Worm (Caenorhabditis elegans) whole organism, young adult: Measurements from ENCODE around the gene ncx-8.
A peak's percentile ranks its signal among the peaks of the same experiment; 100 is the strongest.

ENCODE experiments used
- F22D6.2 ChIP-seq: sonication (generic microtip); optimal IDR thresholded peaks from 2 replicates; lab custom pipeline; 2016; ENCODE audit warnings: mild to moderate bottlenecking, missing genetic modification characterization, missing compliant biosample characterization
- F37B4.10 ChIP-seq: fragments of 200-800 bp; sonication (Bioruptor generic); IDR thresholded peaks from 2 replicates; pipeline ENCODE4 v1.3.6; 2022; ENCODE audit warnings: missing genetic modification characterization, missing compliant biosample characterization
- F57C9.4 ChIP-seq: sonication (generic microtip); optimal IDR thresholded peaks from 2 replicates; lab custom pipeline; 2017; ENCODE audit warnings: mild to moderate bottlenecking, missing genetic modification characterization, missing compliant biosample characterization
- K11D2.4 ChIP-seq: fragments of 200-800 bp; sonication (Bioruptor generic); IDR thresholded peaks from 2 replicates; pipeline ENCODE4 v1.3.6; 2022; ENCODE audit warnings: missing genetic modification reagents, missing genetic modification characterization, missing compliant biosample characterization
- T07F8.4 ChIP-seq: sonication (generic microtip); optimal IDR thresholded peaks from 2 replicates; lab custom pipeline; 2016; ENCODE audit warnings: mild to moderate bottlenecking, missing genetic modification characterization, moderate library complexity, missing compliant biosample characterization
- Y79H2A.3 ChIP-seq: fragments of 200-800 bp; sonication (Bioruptor generic); conservative IDR thresholded peaks from 2 replicates; pipeline ENCODE4 v1.3.6; 2022; ENCODE audit warnings: missing genetic modification reagents, missing genetic modification characterization, missing compliant biosample characterization
- ama-1 ChIP-seq, 3 experiments: fragments of 150-350 bp in 1 of 3; sonication (generic microtip) in 2 of 3; optimal IDR thresholded peaks; 2 replicates each; lab custom pipeline; 2014 to 2018; ENCODE audit warnings: missing biosample characterization in 2 of 3, missing genetic modification characterization in 2 of 3, missing genetic modification reagents in 2 of 3
- bed-2 ChIP-seq: fragments of 200-800 bp; sonication (Bioruptor generic); IDR thresholded peaks from 2 replicates; pipeline ENCODE4 v1.3.6; 2022; ENCODE audit warnings: missing genetic modification reagents, missing genetic modification characterization, missing compliant biosample characterization
- cebp-1 ChIP-seq, 2 experiments: fragments of 200-800 bp in 1 of 2; sonication (Bioruptor generic) in 1 of 2; sonication (generic microtip) in 1 of 2; IDR thresholded peaks in 1 of 2; optimal IDR thresholded peaks in 1 of 2; 2 replicates each; pipeline versions ENCODE4 v1.3.6 to Lab custom; 2017 to 2022; ENCODE audit warnings: missing compliant biosample characterization in 2 of 2, missing genetic modification characterization in 2 of 2, mild to moderate bottlenecking in 1 of 2, missing genetic modification reagents in 1 of 2, moderate library complexity in 1 of 2
- cebp-2 ChIP-seq: fragments of 200-800 bp; sonication (Bioruptor generic); IDR thresholded peaks from 2 replicates; pipeline ENCODE4 v1.3.6; 2022; ENCODE audit warnings: missing genetic modification characterization, missing compliant biosample characterization
- ceh-40 ChIP-seq: fragments of 200-800 bp; sonication (Bioruptor generic); IDR thresholded peaks from 2 replicates; pipeline ENCODE4 v1.3.6; 2022; ENCODE audit warnings: missing genetic modification characterization, missing compliant biosample characterization
- ceh-79 ChIP-seq: sonication (generic microtip); optimal IDR thresholded peaks from 2 replicates; lab custom pipeline; 2017; ENCODE audit warnings: mild to moderate bottlenecking, missing genetic modification characterization, missing compliant biosample characterization
- die-1 ChIP-seq: sonication (generic microtip); optimal IDR thresholded peaks from 2 replicates; lab custom pipeline; 2016; ENCODE audit warnings: missing genotype, mild to moderate bottlenecking, missing genetic modification characterization, missing compliant biosample characterization
- ets-4 ChIP-seq: fragments of 200-800 bp; sonication (Bioruptor generic); optimal IDR thresholded peaks from 2 replicates; lab custom pipeline; 2018; ENCODE audit warnings: mild to moderate bottlenecking, missing genetic modification characterization, missing compliant biosample characterization
- fkh-3 ChIP-seq: sonication (generic microtip); optimal IDR thresholded peaks from 2 replicates; lab custom pipeline; 2016; ENCODE audit warnings: mild to moderate bottlenecking, missing genetic modification characterization, missing compliant biosample characterization
- hlh-26 ChIP-seq: fragments of 200-800 bp; sonication (Bioruptor generic); conservative IDR thresholded peaks from 2 replicates; pipeline ENCODE4 v1.3.6; 2022; ENCODE audit warnings: missing genetic modification reagents, missing genetic modification characterization, missing compliant biosample characterization
- hmg-1.2 ChIP-seq: fragments of 200-800 bp; sonication (Bioruptor generic); IDR thresholded peaks from 2 replicates; pipeline ENCODE4 v1.3.6; 2022; ENCODE audit warnings: missing genetic modification reagents, missing genetic modification characterization, missing compliant biosample characterization
- hmg-20 ChIP-seq: fragments of 200-800 bp; sonication (Bioruptor generic); IDR thresholded peaks from 2 replicates; pipeline ENCODE4 v1.3.6; 2022; ENCODE audit warnings: missing genetic modification reagents, missing genetic modification characterization, missing compliant biosample characterization
- let-526 ChIP-seq: fragments of 200-800 bp; sonication (Bioruptor generic); IDR thresholded peaks from 2 replicates; pipeline ENCODE4 v1.3.6; 2022; ENCODE audit warnings: missing genetic modification reagents, missing genetic modification characterization, missing compliant biosample characterization
- let-607 ChIP-seq, 2 experiments: fragments of 200-800 bp in 1 of 2; sonication (Bioruptor generic) in 1 of 2; sonication (generic microtip) in 1 of 2; optimal IDR thresholded peaks; 2 replicates each; lab custom pipeline; 2016 to 2018; ENCODE audit warnings: mild to moderate bottlenecking in 2 of 2, missing compliant biosample characterization in 2 of 2, missing genetic modification characterization in 2 of 2, moderate library complexity in 2 of 2, missing genotype in 1 of 2
- lin-54 ChIP-seq: fragments of 200-800 bp; sonication (Bioruptor generic); optimal IDR thresholded peaks from 2 replicates; lab custom pipeline; 2018; ENCODE audit warnings: mild to moderate bottlenecking, missing genetic modification characterization, missing compliant biosample characterization
- lir-1 ChIP-seq: fragments of 200-800 bp; sonication (Bioruptor generic); conservative IDR thresholded peaks from 2 replicates; pipeline ENCODE4 v1.3.6; 2022; ENCODE audit warnings: missing genetic modification reagents, missing genetic modification characterization, missing compliant biosample characterization
- lsy-27 ChIP-seq: sonication (generic microtip); optimal IDR thresholded peaks from 2 replicates; lab custom pipeline; 2017; ENCODE audit warnings: missing genetic modification characterization, mild to moderate bottlenecking, missing compliant biosample characterization, antibody characterized with exemption, missing genotype, borderline replicate concordance; ENCODE audit not compliant: insufficient read depth
- mcd-1 ChIP-seq: fragments of 200-800 bp; sonication (Bioruptor generic); IDR thresholded peaks from 2 replicates; pipeline ENCODE4 v1.3.6; 2022; ENCODE audit warnings: missing genetic modification reagents, missing genetic modification characterization, missing compliant biosample characterization
- mes-4 ChIP-seq: sonication (generic microtip); optimal IDR thresholded peaks from 2 replicates; lab custom pipeline; 2016; ENCODE audit warnings: missing genotype, missing genetic modification characterization, missing compliant biosample characterization
- nhr-80 ChIP-seq: sonication (generic microtip); optimal IDR thresholded peaks from 2 replicates; lab custom pipeline; 2016; ENCODE audit warnings: missing genetic modification characterization, missing compliant biosample characterization
- nhr-90 ChIP-seq: sonication (generic microtip); optimal IDR thresholded peaks from 2 replicates; lab custom pipeline; 2016; ENCODE audit warnings: missing genotype, mild to moderate bottlenecking, missing genetic modification characterization, missing compliant biosample characterization
- rpc-1 ChIP-seq, 2 experiments: fragments of 150-350 bp in 1 of 2; sonication (generic microtip) in 1 of 2; optimal IDR thresholded peaks; 2 replicates each; lab custom pipeline; 2014 to 2018; ENCODE audit warnings: missing biosample characterization in 1 of 2, missing genetic modification characterization in 1 of 2, missing genetic modification reagents in 1 of 2, missing genotype in 1 of 2
- sdz-38 ChIP-seq: sonication (generic microtip); optimal IDR thresholded peaks from 2 replicates; lab custom pipeline; 2016; ENCODE audit warnings: missing genotype, missing genetic modification characterization, missing compliant biosample characterization
- snpc-1.1 ChIP-seq: sonication (generic microtip); optimal IDR thresholded peaks from 2 replicates; lab custom pipeline; 2017; ENCODE audit warnings: missing genetic modification characterization, mild to moderate bottlenecking, missing compliant biosample characterization, antibody characterized with exemption, moderate library complexity, missing genotype, missing genetic modification reagents; ENCODE audit not compliant: insufficient read depth
- snpc-1.3 ChIP-seq: sonication (generic microtip); optimal IDR thresholded peaks from 2 replicates; lab custom pipeline; 2017; ENCODE audit warnings: missing genetic modification characterization, mild to moderate bottlenecking, missing compliant biosample characterization, antibody characterized with exemption, moderate library complexity, missing genotype, missing genetic modification reagents; ENCODE audit not compliant: insufficient read depth
- somi-1 ChIP-seq: fragments of 200-800 bp; sonication (Bioruptor generic); optimal IDR thresholded peaks from 2 replicates; lab custom pipeline; 2018; ENCODE audit warnings: mild to moderate bottlenecking, missing genetic modification characterization, missing compliant biosample characterization
- tbx-9 ChIP-seq: sonication (generic microtip); optimal IDR thresholded peaks from 2 replicates; lab custom pipeline; 2016; ENCODE audit warnings: borderline replicate concordance, missing genetic modification characterization, inconsistent platforms, missing compliant biosample characterization
- unc-130 ChIP-seq: sonication (generic microtip); optimal IDR thresholded peaks from 2 replicates; lab custom pipeline; 2016; ENCODE audit warnings: missing genetic modification reagents, missing genetic modification characterization, missing compliant biosample characterization
- unc-62 ChIP-seq: fragments of 150-350 bp; optimal IDR thresholded peaks from 2 replicates; lab custom pipeline; 2014; ENCODE audit warnings: missing biosample characterization, missing genetic modification reagents, missing genetic modification characterization
- xnd-1 ChIP-seq: sonication (generic microtip); optimal IDR thresholded peaks from 2 replicates; lab custom pipeline; 2016; ENCODE audit warnings: missing genotype, missing genetic modification reagents, missing genetic modification characterization, missing compliant biosample characterization
- ztf-18 ChIP-seq: sonication (generic microtip); optimal IDR thresholded peaks from 2 replicates; lab custom pipeline; 2016; ENCODE audit warnings: missing genotype, mild to moderate bottlenecking, missing genetic modification characterization, missing compliant biosample characterization
- ztf-25 ChIP-seq: fragments of 200-800 bp; sonication (Bioruptor generic); IDR thresholded peaks from 2 replicates; pipeline ENCODE4 v1.3.6; 2022; ENCODE audit warnings: missing genetic modification reagents, missing genetic modification characterization, missing compliant biosample characterization

ncx-8 gene

ce11 chrV:5033099-5033498, 46.1 kb upstream of the ncx-8 start, which contains the start of gene K11D12.13:
Gene K11D12.13 (plus strand): TSS chrV:5033399.
- TF ChIP-seq mcd-1 (GFP tag; lab: Robert Waterston, UW) (no peak), ceh-40 (GFP tag; lab: Robert Waterston, UW) (no peak), lsy-27 (no peak), F22D6.2 (tag; lab: Kevin White, UChicago) (no peak), lin-54 (GFP tag; lab: Kevin White, UChicago) (no peak), nhr-90 (tag; lab: Kevin White, UChicago) (no peak), K11D2.4 (no peak), die-1 (tag; lab: Kevin White, UChicago) (no peak), ceh-79 (tag; lab: Kevin White, UChicago) (no peak), fkh-3 (tag; lab: Kevin White, UChicago) (no peak), rpc-1 (optimal IDR thresholded peaks at IDR 0.05; lab: Kevin White, UChicago) (no peak), rpc-1 (tag; optimal IDR thresholded peaks at IDR 0.05; lab: Kevin White, UChicago) (no peak)
- TF ChIP-seq, all 124 proteins: peak for 0

ce11 chrV:5032176-5032575, 45.2 kb upstream of the ncx-8 start:
- no peak for TF ChIP-seq cebp-1 (GFP tag; IDR thresholded peaks at IDR 0.05; lab: Robert Waterston, UW)
- TF ChIP-seq cebp-1 (tag; optimal IDR thresholded peaks at IDR 0.05; lab: Kevin White, UChicago) = peak; percentile 34
- TF ChIP-seq bed-2 (GFP tag; lab: Robert Waterston, UW) = no peak
- peak; percentile 17 for TF ChIP-seq somi-1 (GFP tag; lab: Kevin White, UChicago)
- TF ChIP-seq lir-1 (GFP tag; lab: Robert Waterston, UW) = no peak
- peak; percentile 63; the same call in 1 of the 2 replicates for TF ChIP-seq hmg-1.2
- TF ChIP-seq unc-62 = no peak
- no peak for TF ChIP-seq ama-1 (optimal IDR thresholded peaks at IDR 0.05; lab: Kevin White, UChicago)
- TF ChIP-seq ama-1 (GFP tag; optimal IDR thresholded peaks at IDR 0.05; lab: Kevin White, UChicago) = no peak
- TF ChIP-seq Y79H2A.3 (GFP tag; lab: Robert Waterston, UW) = no peak
- no peak for TF ChIP-seq ztf-25 (GFP tag; lab: Robert Waterston, UW)
- TF ChIP-seq let-526 (GFP tag; lab: Robert Waterston, UW) = 0 out of 2 replicates have a peak, but pooled peaks have one; percentile 55
- TF ChIP-seq nhr-80 (tag; lab: Kevin White, UChicago) = peak; percentile 35

DNA sequence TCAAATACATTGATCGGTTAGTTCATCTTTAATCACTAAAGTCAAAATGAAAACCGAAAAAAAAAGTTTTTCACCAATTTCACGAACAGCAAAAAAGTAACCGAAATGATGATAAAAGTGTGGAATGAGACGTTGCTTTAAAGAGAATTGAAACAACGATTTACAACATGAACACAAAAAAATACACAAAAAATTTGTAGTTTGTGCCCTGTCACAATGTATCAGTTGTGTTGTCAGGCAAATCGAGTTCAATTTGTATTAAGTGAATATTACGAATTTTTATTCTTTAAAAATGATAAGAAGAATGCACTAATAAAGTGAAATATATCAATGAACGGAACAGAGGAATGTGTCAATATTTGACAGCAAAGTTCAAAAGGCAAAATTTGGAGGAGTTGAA, 44.8 kb upstream of the ncx-8 start:
- TF ChIP-seq sdz-38 = no peak

DNA sequence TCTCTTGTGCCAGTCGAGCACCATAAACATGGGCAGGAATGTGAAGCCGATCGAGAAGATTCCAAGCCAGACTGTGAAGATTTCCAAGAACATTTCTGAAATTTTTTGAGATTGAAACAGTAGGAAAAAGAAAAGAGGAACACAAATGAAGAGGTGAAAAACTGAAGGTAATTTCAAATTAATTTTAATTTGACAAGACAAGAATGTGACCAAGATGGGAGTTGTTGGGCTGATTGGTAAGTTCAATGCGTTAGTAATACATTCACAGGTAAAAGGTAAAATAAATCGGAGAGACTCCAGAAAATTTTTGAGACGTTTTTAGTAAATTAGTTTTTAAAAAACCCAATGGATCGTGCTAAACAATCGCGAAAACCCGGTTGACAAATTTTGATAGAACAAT, 43.7 kb upstream of the ncx-8 start, which contains the start of gene swt-7:
Gene swt-7, minus strand, starts transcription at position 101 of the 400 bp plus-strand sequence.
- no peak for TF ChIP-seq T07F8.4 (tag; lab: Kevin White, UChicago)
- no peak for TF ChIP-seq cebp-2
- TF ChIP-seq F37B4.10 (GFP tag; lab: Robert Waterston, UW) = no peak
- TF ChIP-seq hlh-26 (GFP tag; lab: Robert Waterston, UW) = no peak
- TF ChIP-seq ceh-40 (GFP tag; lab: Robert Waterston, UW) = no peak
- TF ChIP-seq ztf-18 = no peak
- no peak for TF ChIP-seq die-1 (tag; lab: Kevin White, UChicago)

ce11 chrV:5030212-5030611, 43.2 kb upstream of the ncx-8 start:
- TF ChIP-seq nhr-80 (tag; lab: Kevin White, UChicago) = peak; percentile 86
- no peak for TF ChIP-seq hmg-20 (GFP tag; lab: Robert Waterston, UW)

DNA sequence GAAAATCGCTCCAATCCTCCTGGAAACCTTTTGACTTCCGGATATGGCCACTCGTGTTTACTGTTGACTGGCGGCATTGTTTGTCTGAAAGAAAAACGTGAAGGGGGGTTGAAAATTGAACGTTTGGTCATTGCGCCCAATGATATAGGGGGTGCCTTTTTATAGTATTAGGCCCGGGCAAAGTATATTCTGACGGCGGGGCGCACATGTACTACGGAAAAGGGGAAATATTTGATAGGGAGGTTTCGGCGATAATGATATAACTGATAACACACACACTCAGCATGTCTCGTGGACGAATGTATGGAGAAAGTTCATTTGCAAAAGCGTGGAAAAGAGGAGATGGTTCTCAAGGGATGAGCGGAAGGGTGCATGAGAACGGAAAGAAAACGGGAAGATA, 40.6 kb upstream of the ncx-8 start, which contains the start of gene cpt-4:
Gene cpt-4, minus strand, starts transcription at position 84 of the 400 bp plus-strand sequence.
- no peak for TF ChIP-seq cebp-1 (GFP tag; IDR thresholded peaks at IDR 0.05; lab: Robert Waterston, UW)
- TF ChIP-seq cebp-1 (tag; optimal IDR thresholded peaks at IDR 0.05; lab: Kevin White, UChicago) = peak; percentile 5
- no peak for TF ChIP-seq snpc-1.3
- TF ChIP-seq unc-62 = no peak
- TF ChIP-seq ets-4 (GFP tag; lab: Kevin White, UChicago) = peak; percentile 17
- no peak for TF ChIP-seq ztf-25 (GFP tag; lab: Robert Waterston, UW)
- no peak for TF ChIP-seq let-607 (tag; optimal IDR thresholded peaks at IDR 0.05; lab: Kevin White, UChicago)
- no peak for TF ChIP-seq snpc-1.1 (tag; lab: Kevin White, UChicago)
- no peak for TF ChIP-seq unc-130
- no peak for TF ChIP-seq xnd-1 (tag; lab: Kevin White, UChicago)
- TF ChIP-seq F57C9.4 (tag; lab: Kevin White, UChicago) = no peak
- no peak for TF ChIP-seq mcd-1 (GFP tag; lab: Robert Waterston, UW)
- no peak for TF ChIP-seq tbx-9
- no peak for TF ChIP-seq hlh-26 (GFP tag; lab: Robert Waterston, UW)
- peak; percentile 84 for TF ChIP-seq nhr-80 (tag; lab: Kevin White, UChicago)
- TF ChIP-seq mes-4 (tag; lab: Kevin White, UChicago) = no peak
